Worm (Caenorhabditis elegans) whole organism, mixed stage, embryonic: ENCODE data around the gene C08F11.7.

ENCODE experiments used
- ceh-43 ChIP-seq: fragments of 200-800 bp; sonication (Bioruptor generic); optimal IDR thresholded peaks from 2 replicates; lab custom pipeline; 2018; ENCODE audit warnings: mild to moderate bottlenecking, missing genetic modification characterization, moderate library complexity, missing compliant biosample characterization
- elt-1 ChIP-seq: sonication (generic microtip); optimal IDR thresholded peaks from 2 replicates; lab custom pipeline; 2017; ENCODE audit warnings: missing genetic modification characterization, mild to moderate bottlenecking, missing compliant biosample characterization, antibody characterized with exemption, moderate library complexity, borderline replicate concordance; ENCODE audit not compliant: insufficient read depth
- elt-3 ChIP-seq: fragments of 150-350 bp; optimal IDR thresholded peaks from 2 replicates; lab custom pipeline; 2014; ENCODE audit warnings: missing biosample characterization, missing genetic modification characterization
- lin-13 ChIP-seq: fragments of 150-350 bp; optimal IDR thresholded peaks from 2 replicates; lab custom pipeline; 2014; ENCODE audit warnings: missing biosample characterization, missing genetic modification characterization
- lsy-2 ChIP-seq: fragments of 150-350 bp; optimal IDR thresholded peaks from 2 replicates; lab custom pipeline; 2014; ENCODE audit warnings: missing biosample characterization, missing genetic modification characterization
- mab-5 ChIP-seq: fragments of 150-350 bp; optimal IDR thresholded peaks from 2 replicates; lab custom pipeline; 2014; ENCODE audit warnings: missing biosample characterization, missing genetic modification characterization
- nhr-12 ChIP-seq: fragments of 150-350 bp; optimal IDR thresholded peaks from 2 replicates; lab custom pipeline; 2014; ENCODE audit warnings: missing biosample characterization, missing genetic modification characterization
- nhr-2 ChIP-seq: fragments of 150-350 bp; optimal IDR thresholded peaks from 2 replicates; lab custom pipeline; 2014; ENCODE audit warnings: missing biosample characterization, missing genetic modification characterization
- nhr-76 ChIP-seq: sonication (generic microtip); optimal IDR thresholded peaks from 2 replicates; lab custom pipeline; 2017; ENCODE audit warnings: missing biosample characterization, missing genetic modification characterization
- snpc-4 ChIP-seq: fragments of 150-350 bp; optimal IDR thresholded peaks from 2 replicates; lab custom pipeline; 2014; ENCODE audit warnings: missing biosample characterization, missing genetic modification characterization
- unc-120 ChIP-seq: sonication (generic microtip); optimal IDR thresholded peaks from 2 replicates; lab custom pipeline; 2017; ENCODE audit warnings: missing genetic modification characterization, missing compliant biosample characterization; ENCODE audit not compliant: poor library complexity, severe bottlenecking
- unc-39 ChIP-seq: fragments of 150-350 bp; optimal IDR thresholded peaks from 2 replicates; lab custom pipeline; 2014; ENCODE audit warnings: missing biosample characterization, missing genetic modification characterization
- unc-62 ChIP-seq: fragments of 150-350 bp; optimal IDR thresholded peaks from 2 replicates; lab custom pipeline; 2014; ENCODE audit warnings: missing biosample characterization, missing genetic modification reagents, missing genetic modification characterization
- ztf-11 ChIP-seq: fragments of 150-350 bp; optimal IDR thresholded peaks from 2 replicates; lab custom pipeline; 2014; ENCODE audit warnings: missing biosample characterization, missing genetic modification characterization

- no peak for TF ChIP-seq unc-120 (tag; lab: Kevin White, UChicago)
- no peak for TF ChIP-seq snpc-4 (tag; lab: Kevin White, UChicago)
- TF ChIP-seq lsy-2 (tag; lab: Kevin White, UChicago) = no peak
- no peak for TF ChIP-seq lin-13 (tag; lab: Kevin White, UChicago)
- no peak for TF ChIP-seq nhr-12 (tag; lab: Kevin White, UChicago)
- TF ChIP-seq nhr-76 (tag; lab: Kevin White, UChicago) = no peak
- TF ChIP-seq unc-39 (tag; lab: Kevin White, UChicago) = no peak
- no peak for TF ChIP-seq unc-62 (GFP tag; lab: Kevin White, UChicago)
- no peak for TF ChIP-seq ztf-11 (tag; lab: Kevin White, UChicago)
- no peak for TF ChIP-seq ceh-43 (GFP tag; lab: Kevin White, UChicago)
- no peak for TF ChIP-seq elt-1 (tag; lab: Kevin White, UChicago)
- TF ChIP-seq mab-5 (tag; lab: Kevin White, UChicago) = no peak
- TF ChIP-seq elt-3 (tag; lab: Kevin White, UChicago) = no peak
- TF ChIP-seq nhr-2 (tag; lab: Kevin White, UChicago) = no peak
Measured at ce11 chrIV:13678649-13679048, 41.6 kb downstream of the C08F11.7 start, which contains the start of gene srlf-26.
